Worm (Caenorhabditis elegans) whole organism, L4 larva: Measurements from ENCODE around the gene pph-6.

Experiments
- F10B5.3 ChIP-seq: sonication (generic microtip); optimal IDR thresholded peaks from 2 replicates; lab custom pipeline; 2016; ENCODE audit warnings: mild to moderate bottlenecking, missing genetic modification characterization, missing compliant biosample characterization
- F26F4.8 ChIP-seq: fragments of 200-800 bp; sonication (Bioruptor generic); conservative IDR thresholded peaks from 2 replicates; pipeline ENCODE4 v1.3.6; 2022; ENCODE audit warnings: missing genetic modification characterization, missing compliant biosample characterization
- F49E8.2 ChIP-seq: sonication (generic microtip); optimal IDR thresholded peaks from 2 replicates; lab custom pipeline; 2016; ENCODE audit warnings: missing compliant biosample characterization, mild to moderate bottlenecking, missing genetic modification characterization, borderline replicate concordance
- Y105C5A.15 ChIP-seq: fragments of 200-800 bp; sonication (Bioruptor generic); IDR thresholded peaks from 2 replicates; pipeline ENCODE4 v1.3.6; 2022; ENCODE audit warnings: missing genetic modification characterization, missing compliant biosample characterization
- Y48G9A.11 ChIP-seq: fragments of 200-800 bp; sonication (Bioruptor generic); IDR thresholded peaks from 2 replicates; pipeline ENCODE4 v1.3.6; 2022; ENCODE audit warnings: missing genetic modification reagents, missing genetic modification characterization, missing compliant biosample characterization
- ZK337.2 ChIP-seq: fragments of 200-800 bp; sonication (Bioruptor generic); IDR thresholded peaks from 2 replicates; pipeline ENCODE4 v1.3.6; 2022; ENCODE audit warnings: missing genetic modification reagents, missing genetic modification characterization, missing compliant biosample characterization
- aha-1 ChIP-seq: fragments of 150-350 bp; peaks from one replicate; lab custom pipeline; 2014; ENCODE audit warnings: missing biosample characterization, missing genetic modification characterization
- aly-2 ChIP-seq: sonication (generic microtip); optimal IDR thresholded peaks from 2 replicates; lab custom pipeline; 2018; ENCODE audit warnings: missing biosample characterization, missing genetic modification characterization
- ama-1 ChIP-seq: fragments of 150-350 bp; optimal IDR thresholded peaks from 2 replicates; lab custom pipeline; 2014; ENCODE audit warnings: inconsistent platforms, mixed read lengths
- ceh-32 ChIP-seq: sonication (generic microtip); optimal IDR thresholded peaks from 2 replicates; lab custom pipeline; 2016; ENCODE audit warnings: mild to moderate bottlenecking, missing genetic modification characterization, missing compliant biosample characterization; ENCODE audit not compliant: poor library complexity
- ces-1 ChIP-seq: fragments of 150-350 bp; sonication (generic microtip); optimal IDR thresholded peaks from 4 replicates; lab custom pipeline; 2014; ENCODE audit warnings: missing biosample characterization, missing genetic modification reagents, missing genetic modification characterization
- ctbp-1 ChIP-seq: fragments of 200-800 bp; sonication (Bioruptor generic); IDR thresholded peaks from 2 replicates; pipeline ENCODE4 v1.3.6; 2022; ENCODE audit warnings: missing genetic modification reagents, missing genetic modification characterization, missing compliant biosample characterization
- daf-16 ChIP-seq, 3 experiments: sonication (generic microtip); optimal IDR thresholded peaks; 2 replicates each; lab custom pipeline; 2016 to 2017; ENCODE audit warnings: missing genetic modification characterization in 3 of 3, missing genetic modification reagents in 3 of 3, mild to moderate bottlenecking in 2 of 3, missing compliant biosample characterization in 2 of 3, missing biosample characterization in 1 of 3, moderate library complexity in 1 of 3
- daf-19 ChIP-seq: fragments of 200-800 bp; sonication (Bioruptor generic); conservative IDR thresholded peaks from 2 replicates; pipeline ENCODE4 v1.3.6; 2022; ENCODE audit warnings: missing genetic modification characterization, missing compliant biosample characterization
- dmd-8 ChIP-seq: fragments of 200-800 bp; sonication (Bioruptor generic); IDR thresholded peaks from 2 replicates; pipeline ENCODE4 v1.3.6; 2022; ENCODE audit warnings: missing genetic modification characterization, missing compliant biosample characterization
- dpl-1 ChIP-seq: fragments of 150-350 bp; optimal IDR thresholded peaks from 2 replicates; lab custom pipeline; 2014; ENCODE audit warnings: missing biosample characterization, missing genetic modification reagents, missing genetic modification characterization
- duxl-1 ChIP-seq: sonication (generic microtip); optimal IDR thresholded peaks from 2 replicates; lab custom pipeline; 2016; ENCODE audit warnings: mild to moderate bottlenecking, missing genetic modification characterization, moderate library complexity, missing compliant biosample characterization; ENCODE audit not compliant: poor library complexity
- egl-43 ChIP-seq: fragments of 200-800 bp; sonication (Bioruptor generic); IDR thresholded peaks from 2 replicates; pipeline ENCODE4 v1.3.6; 2022; ENCODE audit warnings: missing genetic modification reagents, missing genetic modification characterization, missing compliant biosample characterization
- gei-8 ChIP-seq: fragments of 200-800 bp; sonication (Bioruptor generic); optimal IDR thresholded peaks from 2 replicates; lab custom pipeline; 2018; ENCODE audit warnings: mild to moderate bottlenecking, missing genetic modification characterization, missing compliant biosample characterization
- hif-1 ChIP-seq, 2 experiments: sonication (generic microtip); optimal IDR thresholded peaks; 2 replicates each; lab custom pipeline; 2016 to 2017; ENCODE audit warnings: missing compliant biosample characterization in 2 of 2, missing genetic modification characterization in 2 of 2, missing genetic modification reagents in 2 of 2, missing genotype in 2 of 2, mild to moderate bottlenecking in 1 of 2
- hmg-1.1 ChIP-seq: fragments of 200-800 bp; sonication (Bioruptor generic); IDR thresholded peaks from 2 replicates; pipeline ENCODE4 v1.3.6; 2022; ENCODE audit warnings: missing genetic modification reagents, missing genetic modification characterization, missing compliant biosample characterization
- lim-7 ChIP-seq: fragments of 200-800 bp; sonication (Bioruptor generic); IDR thresholded peaks from 2 replicates; pipeline ENCODE4 v1.3.6; 2022; ENCODE audit warnings: missing genetic modification characterization, missing compliant biosample characterization
- lin-13 ChIP-seq: fragments of 150-350 bp; optimal IDR thresholded peaks from 2 replicates; lab custom pipeline; 2014; ENCODE audit warnings: missing biosample characterization, missing genetic modification reagents, missing genetic modification characterization
- lin-38 ChIP-seq: fragments of 200-800 bp; sonication (Bioruptor generic); IDR thresholded peaks from 2 replicates; pipeline ENCODE4 v1.3.6; 2022; ENCODE audit warnings: missing genetic modification reagents, missing genetic modification characterization, missing compliant biosample characterization
- madf-5 ChIP-seq, 2 experiments: fragments of 200-800 bp; sonication (Bioruptor generic); IDR thresholded peaks; 2 replicates each; pipeline ENCODE4 v1.3.6; 2022; ENCODE audit warnings: missing compliant biosample characterization in 2 of 2, missing genetic modification characterization in 2 of 2
- mdl-1 ChIP-seq, 2 experiments: fragments of 150-350 bp in 1 of 2; sonication (generic microtip) in 1 of 2; optimal IDR thresholded peaks; 2 replicates each; lab custom pipeline; 2014 to 2017; ENCODE audit warnings: missing biosample characterization in 2 of 2, missing genetic modification characterization in 2 of 2
- mdt-29 ChIP-seq: fragments of 200-800 bp; sonication (Bioruptor generic); IDR thresholded peaks from 2 replicates; pipeline ENCODE4 v1.3.6; 2022; ENCODE audit warnings: missing genetic modification reagents, missing genetic modification characterization, missing compliant biosample characterization
- mep-1 ChIP-seq: fragments of 150-350 bp; sonication (generic microtip); optimal IDR thresholded peaks from 3 replicates; lab custom pipeline; 2014; ENCODE audit warnings: missing biosample characterization, missing genetic modification characterization
- mxl-2 ChIP-seq: fragments of 200-800 bp; sonication (Bioruptor generic); conservative IDR thresholded peaks from 2 replicates; pipeline ENCODE4 v1.3.6; 2022; ENCODE audit warnings: missing genetic modification reagents, missing genetic modification characterization, missing compliant biosample characterization
- nhr-11 ChIP-seq: fragments of 150-350 bp; optimal IDR thresholded peaks from 2 replicates; lab custom pipeline; 2014; ENCODE audit warnings: missing biosample characterization, missing genetic modification characterization
- nhr-237 ChIP-seq: sonication (generic microtip); optimal IDR thresholded peaks from 2 replicates; lab custom pipeline; 2017; ENCODE audit warnings: missing biosample characterization, missing genetic modification characterization
- nhr-42 ChIP-seq: fragments of 200-800 bp; sonication (Bioruptor generic); IDR thresholded peaks from 2 replicates; pipeline ENCODE4 v1.3.6; 2022; ENCODE audit warnings: missing genetic modification characterization, missing compliant biosample characterization
- php-3 ChIP-seq: fragments of 200-800 bp; sonication (Bioruptor generic); IDR thresholded peaks from 2 replicates; pipeline ENCODE4 v1.3.6; 2022; ENCODE audit warnings: missing genetic modification reagents, missing genetic modification characterization, missing compliant biosample characterization
- pqm-1 ChIP-seq: sonication (generic microtip); optimal IDR thresholded peaks from 2 replicates; lab custom pipeline; 2017; ENCODE audit warnings: missing biosample characterization, missing genetic modification characterization
- set-16 ChIP-seq: fragments of 200-800 bp; sonication (Bioruptor generic); IDR thresholded peaks from 2 replicates; pipeline ENCODE4 v1.3.6; 2022; ENCODE audit warnings: missing genetic modification reagents, missing genetic modification characterization, missing compliant biosample characterization
- skn-1 ChIP-seq: fragments of 150-350 bp; optimal IDR thresholded peaks from 2 replicates; lab custom pipeline; 2014; ENCODE audit warnings: missing biosample characterization, missing genetic modification characterization
- snpc-1.2 ChIP-seq: fragments of 200-800 bp; sonication (Bioruptor generic); IDR thresholded peaks from 2 replicates; pipeline ENCODE4 v1.3.6; 2022; ENCODE audit warnings: missing genetic modification reagents, missing genetic modification characterization, missing compliant biosample characterization
- unc-62 ChIP-seq, 3 experiments: fragments of 150-350 bp in 1 of 3; sonication (generic microtip); optimal IDR thresholded peaks in 2 of 3; peaks in 1 of 3; 1 replicate in 1 of 3; 2 replicates in 2 of 3; lab custom pipeline; 2014 to 2017; ENCODE audit warnings: missing biosample characterization in 3 of 3, missing genetic modification characterization in 3 of 3, missing genetic modification reagents in 3 of 3, missing genotype in 1 of 3
- vab-7 ChIP-seq: fragments of 200-800 bp; sonication (Bioruptor generic); IDR thresholded peaks from 2 replicates; pipeline ENCODE4 v1.3.6; 2022; ENCODE audit warnings: missing genetic modification reagents, missing genetic modification characterization, missing compliant biosample characterization
- zip-2 ChIP-seq: fragments of 150-350 bp; optimal IDR thresholded peaks from 2 replicates; lab custom pipeline; 2014; ENCODE audit warnings: missing biosample characterization, missing genetic modification characterization
- ztf-11 ChIP-seq: fragments of 150-350 bp; optimal IDR thresholded peaks from 2 replicates; lab custom pipeline; 2014; ENCODE audit warnings: missing biosample characterization, missing genetic modification characterization

The pph-6 gene

ce11 chrIII:3502215-3502838 lies 40.8 kb downstream of the pph-6 start, which contains the start of gene M01F1.8:
M01F1.8 (minus strand) TSS chrIII:3502549.
- TF ChIP-seq daf-19 (GFP tag; lab: Robert Waterston, UW), result 0 out of 2 replicates have a peak, but pooled peaks have one; percentile 23
- peak; percentile 61 for TF ChIP-seq lin-38
- TF ChIP-seq F10B5.3, result peak; percentile 54
- TF ChIP-seq snpc-1.2 (GFP tag; lab: Robert Waterston, UW), result peak; percentile 29; the same call in 1 of the 2 replicates
- peak in 1 of 2 experiments; percentile 11 for TF ChIP-seq daf-16 (GFP tag; optimal IDR thresholded peaks at IDR 0.05; lab: Kevin White, UChicago)
- peak; percentile 3 for TF ChIP-seq daf-16 (tag; optimal IDR thresholded peaks at IDR 0.05; lab: Kevin White, UChicago)
- TF ChIP-seq Y105C5A.15, result 0 out of 2 replicates have a peak, but pooled peaks have one; percentile 28
- TF ChIP-seq F26F4.8, result no peak
- TF ChIP-seq unc-62 (GFP tag; optimal IDR thresholded peaks at IDR 0.05 in 1 of 2; lab: Kevin White, UChicago), result peak in 1 of 2 experiments; percentile 77
- no peak for TF ChIP-seq unc-62 (tag; optimal IDR thresholded peaks at IDR 0.05; lab: Kevin White, UChicago)
- TF ChIP-seq F49E8.2 (tag; lab: Kevin White, UChicago), result peak; percentile 46
- TF ChIP-seq Y48G9A.11 (GFP tag; lab: Robert Waterston, UW), result no peak
- no peak for TF ChIP-seq mdl-1 (tag; optimal IDR thresholded peaks at IDR 0.05; lab: Kevin White, UChicago)
- TF ChIP-seq, all 104 proteins: peak for 8

ce11 chrIII:3503286-3503685 lies 41.8 kb downstream of the pph-6 start, which contains the start of gene rpl-16:
rpl-16 (minus strand) TSS chrIII:3503604.
- peak; percentile 22; the same call in 1 of the 2 replicates for TF ChIP-seq vab-7 (GFP tag; lab: Robert Waterston, UW)
- peak; percentile 27 for TF ChIP-seq lin-13
- TF ChIP-seq ZK337.2 (GFP tag; lab: Robert Waterston, UW), result 0 out of 2 replicates have a peak, but pooled peaks have one; percentile 4
- peak; percentile 63; the same call in 1 of the 2 replicates for TF ChIP-seq ctbp-1 (GFP tag; lab: Robert Waterston, UW)
- TF ChIP-seq F10B5.3, result no peak
- TF ChIP-seq set-16 (GFP tag; lab: Robert Waterston, UW), result peak; percentile 29; the same call in 1 of the 2 replicates
- peak; percentile 61; the same call in 1 of the 2 replicates for TF ChIP-seq snpc-1.2 (GFP tag; lab: Robert Waterston, UW)
- no peak for TF ChIP-seq mxl-2
- TF ChIP-seq ztf-11 (tag; lab: Kevin White, UChicago), result no peak
- TF ChIP-seq php-3 (GFP tag; lab: Robert Waterston, UW), result peak; percentile 28; the same call in 1 of the 2 replicates
- TF ChIP-seq madf-5 (GFP tag; IDR thresholded peaks at IDR 0.05; lab: Robert Waterston, UW), result 0 out of 4 replicates have a peak, but pooled peaks of 1 of the 2 experiments have one; percentile 23
- TF ChIP-seq gei-8, result no peak

- no peak for TF ChIP-seq nhr-11 (tag; lab: Kevin White, UChicago)
- TF ChIP-seq nhr-237 (tag; lab: Kevin White, UChicago), result no peak
- TF ChIP-seq lim-7 (GFP tag; lab: Robert Waterston, UW), result no peak
- TF ChIP-seq pqm-1 (tag; lab: Kevin White, UChicago), result no peak
- peak; percentile 30; the same call in 1 of the 2 replicates for TF ChIP-seq Y48G9A.11 (GFP tag; lab: Robert Waterston, UW)
- no peak for TF ChIP-seq egl-43 (GFP tag; lab: Robert Waterston, UW)
- TF ChIP-seq aha-1 (tag; lab: Kevin White, UChicago), result peak; percentile 90
These were observed 42.7 kb downstream of the pph-6 start for ce11 chrIII:3504239-3504638.

DNA sequence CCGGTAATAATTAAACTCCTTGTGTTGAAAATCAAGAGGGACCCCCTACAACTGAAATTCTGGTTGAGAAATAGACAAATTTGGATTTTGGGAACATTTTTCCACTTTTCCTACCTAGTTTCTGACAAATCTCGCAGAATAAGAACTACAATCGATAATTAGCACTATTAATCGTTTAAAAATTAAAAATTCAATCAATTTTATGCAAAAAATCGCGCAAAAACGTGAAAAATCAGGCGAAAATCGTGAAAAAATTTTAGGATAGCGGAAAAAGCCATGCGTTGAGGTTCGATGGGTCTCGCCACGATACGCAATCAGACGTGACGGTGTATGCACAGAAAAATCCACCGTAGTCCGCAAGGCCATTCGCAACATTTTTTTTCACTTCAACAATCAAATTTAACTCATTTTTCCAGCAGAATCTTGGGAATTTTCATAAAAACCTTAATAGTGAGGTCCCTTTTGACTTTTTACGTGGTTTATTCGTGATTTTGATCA lies 43.6 kb downstream of the pph-6 start, which contains the start of gene lias-1:
Gene lias-1 (minus strand): TSS at position 51 of the 498 bp plus-strand sequence.
- TF ChIP-seq skn-1 (tag; lab: Kevin White, UChicago) (no peak), daf-16 (GFP tag; optimal IDR thresholded peaks at IDR 0.05; lab: Kevin White, UChicago) (no peak), daf-16 (tag; optimal IDR thresholded peaks at IDR 0.05; lab: Kevin White, UChicago) (peak; percentile 38), dmd-8 (GFP tag; lab: Robert Waterston, UW) (no peak), nhr-237 (tag; lab: Kevin White, UChicago) (no peak), ces-1 (GFP tag; lab: Kevin White, UChicago) (no peak), ama-1 (lab: Kevin White, UChicago) (peak; percentile 92), duxl-1 (tag; lab: Kevin White, UChicago) (peak; percentile 21), hmg-1.1 (GFP tag; lab: Robert Waterston, UW) (peak; percentile 66), mdt-29 (GFP tag; lab: Robert Waterston, UW) (no peak), mep-1 (peak; percentile 90), dpl-1 (GFP tag; lab: Kevin White, UChicago) (peak; percentile 84), nhr-42 (GFP tag; lab: Robert Waterston, UW) (no peak), lim-7 (GFP tag; lab: Robert Waterston, UW) (no peak), Y105C5A.15 (no peak), zip-2 (tag; lab: Kevin White, UChicago) (no peak), hif-1 (tag; optimal IDR thresholded peaks at IDR 0.05; lab: Kevin White, UChicago) (peak in 1 of 2 experiments; percentile 62), egl-43 (GFP tag; lab: Robert Waterston, UW) (no peak), unc-62 (GFP tag; optimal IDR thresholded peaks at IDR 0.05 in 1 of 2; lab: Kevin White, UChicago) (peak in 1 of 2 experiments; percentile 89), unc-62 (tag; optimal IDR thresholded peaks at IDR 0.05; lab: Kevin White, UChicago) (no peak), lin-38 (peak; percentile 83), ceh-32 (tag; lab: Kevin White, UChicago) (no peak), mxl-2 (no peak), aly-2 (no peak)
